Fruit fly (Drosophila melanogaster) whole organism, embryonic: Measurements from ENCODE around the gene Pgant35A.

Experiments
- Aef1 ChIP-seq: fragments of 200-800 bp; sonication (Bioruptor generic); IDR thresholded peaks from 3 replicates; pipeline ENCODE4 v1.3.6; 2022; ENCODE audit warnings: missing biosample characterization, missing genetic modification characterization
- Awh ChIP-seq: fragments of 200-800 bp; sonication (Bioruptor generic); IDR thresholded peaks from 2 replicates; pipeline ENCODE4, ENCODE4 v1.3.6; 2022; ENCODE audit warnings: missing biosample characterization, missing genetic modification characterization
- BEAF-32 ChIP-seq: fragments of 200-800 bp; sonication (Bioruptor generic); optimal IDR thresholded peaks from 3 replicates; lab custom pipeline; 2017; ENCODE audit warnings: missing biosample characterization, missing genetic modification characterization, mild to moderate bottlenecking, moderate library complexity, missing genetic modification reagents
- Bgb ChIP-seq: fragments of 200-800 bp; sonication (Bioruptor generic); IDR thresholded peaks from 2 replicates; pipeline ENCODE4 v1.3.6; 2022; ENCODE audit warnings: missing biosample characterization, missing genetic modification characterization; ENCODE audit not compliant: partially characterized antibody
- CG11504 ChIP-seq: fragments of 200-800 bp; sonication (Bioruptor generic); optimal IDR thresholded peaks from 3 replicates; lab custom pipeline; 2019; ENCODE audit warnings: missing biosample characterization, mild to moderate bottlenecking, missing genetic modification characterization, moderate library complexity
- CG11560 ChIP-seq: fragments of 200-800 bp; sonication (Bioruptor generic); IDR thresholded peaks from 3 replicates; pipeline ENCODE4 v1.3.6; 2022; ENCODE audit warnings: missing biosample characterization, missing genetic modification characterization
- CG11723 ChIP-seq: fragments of 200-800 bp; sonication (Bioruptor generic); optimal IDR thresholded peaks from 2 replicates; lab custom pipeline; 2017; ENCODE audit warnings: missing biosample characterization, mild to moderate bottlenecking, missing genetic modification characterization
- CG12219 ChIP-seq: fragments of 200-800 bp; sonication (Bioruptor generic); optimal IDR thresholded peaks from 3 replicates; lab custom pipeline; 2018; ENCODE audit warnings: missing biosample characterization, mild to moderate bottlenecking, missing genetic modification characterization
- CG13287 ChIP-seq: fragments of 200-800 bp; sonication (Bioruptor generic); IDR thresholded peaks from 2 replicates; pipeline ENCODE4 v1.3.6; 2022; ENCODE audit warnings: missing biosample characterization, missing genetic modification characterization; ENCODE audit not compliant: partially characterized antibody
- CG13624 ChIP-seq: fragments of 200-800 bp; sonication (Bioruptor generic); optimal IDR thresholded peaks from 2 replicates; lab custom pipeline; 2016; ENCODE audit warnings: missing biosample characterization, missing genetic modification characterization
- CG17186 ChIP-seq: fragments of 200-800 bp; sonication (Bioruptor generic); optimal IDR thresholded peaks from 3 replicates; lab custom pipeline; 2017; ENCODE audit warnings: missing biosample characterization, missing genetic modification reagents, missing genetic modification characterization
- CG17568 ChIP-seq: fragments of 200-800 bp; sonication (Bioruptor generic); optimal IDR thresholded peaks from 2 replicates; lab custom pipeline; 2018; ENCODE audit warnings: missing biosample characterization, mild to moderate bottlenecking, missing genetic modification characterization, moderate library complexity
- CG18262 ChIP-seq: fragments of 200-800 bp; optimal IDR thresholded peaks from 3 replicates; lab custom pipeline; 2019; ENCODE audit warnings: missing biosample characterization, mild to moderate bottlenecking, missing genetic modification characterization, moderate library complexity
- CG2116 ChIP-seq: fragments of 200-800 bp; sonication (Bioruptor generic); optimal IDR thresholded peaks from 3 replicates; lab custom pipeline; 2018; ENCODE audit warnings: missing biosample characterization, mild to moderate bottlenecking, missing genetic modification characterization
- CG34224 ChIP-seq: fragments of 200-800 bp; sonication (Bioruptor generic); IDR thresholded peaks from 3 replicates; pipeline ENCODE4 v1.3.6; 2022; ENCODE audit warnings: missing biosample characterization, missing genetic modification characterization; ENCODE audit not compliant: partially characterized antibody
- CG34422 ChIP-seq: fragments of 200-800 bp; sonication (Bioruptor generic); IDR thresholded peaks from 3 replicates; pipeline ENCODE4 v1.3.6; 2022; ENCODE audit warnings: missing biosample characterization, missing genetic modification characterization
- CG4360 ChIP-seq: fragments of 200-800 bp; sonication (Bioruptor generic); IDR thresholded peaks from 2 replicates; pipeline ENCODE4 v1.3.6; 2022; ENCODE audit warnings: missing biosample characterization, missing genetic modification characterization
- CG9437 ChIP-seq: fragments of 200-800 bp; sonication (Bioruptor generic); optimal IDR thresholded peaks from 2 replicates; lab custom pipeline; 2018; ENCODE audit warnings: missing biosample characterization, mild to moderate bottlenecking, missing genetic modification characterization
- CG9797 ChIP-seq: fragments of 200-800 bp; sonication (Bioruptor generic); optimal IDR thresholded peaks from 3 replicates; lab custom pipeline; 2018; ENCODE audit warnings: missing biosample characterization, mild to moderate bottlenecking, missing genetic modification characterization
- Dbx ChIP-seq: fragments of 200-800 bp; sonication (Bioruptor generic); IDR thresholded peaks from 3 replicates; pipeline ENCODE4 v1.3.6; 2022; ENCODE audit warnings: missing biosample characterization, missing genetic modification characterization
- Dfd ChIP-seq, 2 experiments: fragments of >200 bp; optimal IDR thresholded peaks; 2 replicates each; lab custom pipeline; 2017; ENCODE audit warnings: missing biosample characterization in 2 of 2, missing genetic modification characterization in 2 of 2
- Dll ChIP-seq: fragments of 200-800 bp; sonication (Bioruptor generic); IDR thresholded peaks from 4 replicates; pipeline ENCODE4 v1.3.6; 2022; ENCODE audit warnings: missing biosample characterization, missing genetic modification characterization; ENCODE audit not compliant: partially characterized antibody
- Dp ChIP-seq: fragments of 200-800 bp; sonication (Bioruptor generic); optimal IDR thresholded peaks from 2 replicates; lab custom pipeline; 2018; ENCODE audit warnings: missing biosample characterization, mild to moderate bottlenecking, missing genetic modification characterization, moderate library complexity
- Dref ChIP-seq: fragments of 200-800 bp; sonication (Bioruptor generic); IDR thresholded peaks from 2 replicates; pipeline ENCODE4 v1.3.6; 2022; ENCODE audit warnings: missing biosample characterization, missing genetic modification characterization
- E2f2 ChIP-seq: fragments of 200-800 bp; sonication (Bioruptor generic); IDR thresholded peaks from 2 replicates; pipeline ENCODE4 v1.3.6; 2022; ENCODE audit warnings: missing biosample characterization, missing genetic modification characterization
- Hr3 ChIP-seq: fragments of 200-800 bp; sonication (Bioruptor generic); optimal IDR thresholded peaks from 3 replicates; lab custom pipeline; 2016; ENCODE audit warnings: missing biosample characterization, missing genetic modification characterization
- Jarid2 ChIP-seq: fragments of 200-800 bp; sonication (Bioruptor generic); optimal IDR thresholded peaks from 3 replicates; lab custom pipeline; 2017; ENCODE audit warnings: mild to moderate bottlenecking, missing biosample characterization, missing genetic modification reagents, missing genetic modification characterization
- MBD-R2 ChIP-seq: fragments of 200-800 bp; sonication (Bioruptor generic); IDR thresholded peaks from 2 replicates; pipeline ENCODE4 v1.3.6; 2022; ENCODE audit warnings: missing biosample characterization, missing genetic modification characterization
- MESR4 ChIP-seq: fragments of 200-800 bp; sonication (Bioruptor generic); optimal IDR thresholded peaks from 2 replicates; lab custom pipeline; 2018; ENCODE audit warnings: missing biosample characterization, mild to moderate bottlenecking, missing genetic modification characterization, moderate library complexity
- Med ChIP-seq: fragments of 200-800 bp; sonication (Bioruptor generic); peaks from one replicate; lab custom pipeline; 2016; ENCODE audit warnings: missing biosample characterization, missing genetic modification characterization, mild to moderate bottlenecking, inconsistent platforms, moderate library complexity
- NFAT ChIP-seq: fragments of 200-800 bp; sonication (Bioruptor generic); IDR thresholded peaks from 2 replicates; pipeline ENCODE4 v1.3.6; 2022; ENCODE audit warnings: missing biosample characterization, missing genetic modification characterization
- Opbp ChIP-seq: fragments of 200-800 bp; sonication (Bioruptor generic); IDR thresholded peaks from 3 replicates; pipeline ENCODE4 v1.3.6; 2022; ENCODE audit warnings: missing biosample characterization, missing genetic modification characterization; ENCODE audit not compliant: partially characterized antibody
- Scr ChIP-seq: fragments of 200-800 bp; sonication (Bioruptor generic); IDR thresholded peaks from 2 replicates; pipeline ENCODE4 v1.3.6; 2022; ENCODE audit warnings: missing biosample characterization, missing genetic modification characterization; ENCODE audit not compliant: partially characterized antibody
- amos ChIP-seq: fragments of 200-800 bp; sonication (Bioruptor generic); IDR thresholded peaks from 2 replicates; pipeline ENCODE4 v1.3.6; 2022; ENCODE audit warnings: missing biosample characterization, missing genetic modification characterization; ENCODE audit not compliant: partially characterized antibody
- bbx ChIP-seq: fragments of 200-800 bp; sonication (Bioruptor generic); IDR thresholded peaks from 2 replicates; pipeline ENCODE4 v1.3.6; 2022; ENCODE audit warnings: missing biosample characterization, missing genetic modification characterization; ENCODE audit not compliant: partially characterized antibody
- chinmo ChIP-seq: fragments of 200-800 bp; sonication (Bioruptor generic); IDR thresholded peaks from 4 replicates; pipeline ENCODE4 v1.3.6; 2022; ENCODE audit warnings: missing biosample characterization, missing genetic modification characterization; ENCODE audit not compliant: partially characterized antibody
- ham ChIP-seq: fragments of 200-800 bp; sonication (Bioruptor generic); IDR thresholded peaks from 2 replicates; pipeline ENCODE4 v1.3.6; 2022; ENCODE audit warnings: missing biosample characterization, missing genetic modification characterization
- her ChIP-seq: fragments of 200-800 bp; sonication (Bioruptor generic); optimal IDR thresholded peaks from 2 replicates; lab custom pipeline; 2016; ENCODE audit warnings: missing biosample characterization, missing genetic modification characterization
- onecut ChIP-seq: fragments of 200-800 bp; sonication (Bioruptor generic); IDR thresholded peaks from 2 replicates; pipeline ENCODE4 v1.3.6; 2022; ENCODE audit warnings: missing biosample characterization, missing genetic modification characterization
- pzg ChIP-seq: fragments of 200-800 bp; sonication (Bioruptor generic); optimal IDR thresholded peaks from 3 replicates; lab custom pipeline; 2018; ENCODE audit warnings: missing biosample characterization, mild to moderate bottlenecking, missing genetic modification characterization, moderate library complexity
- ro ChIP-seq: fragments of 200-800 bp; sonication (Bioruptor generic); IDR thresholded peaks from 2 replicates; pipeline ENCODE4 v1.3.6; 2022; ENCODE audit warnings: missing biosample characterization, missing genetic modification characterization
- sens ChIP-seq: fragments of 200-800 bp; sonication (Bioruptor generic); peaks from one replicate; lab custom pipeline; 2016; ENCODE audit warnings: missing biosample characterization, missing genetic modification characterization
- sna ChIP-seq: fragments of 200-800 bp; sonication (Bioruptor generic); IDR thresholded peaks from 2 replicates; pipeline ENCODE4 v1.3.6; 2022; ENCODE audit warnings: missing biosample characterization, missing genetic modification characterization; ENCODE audit not compliant: partially characterized antibody
- sr ChIP-seq: fragments of 200-800 bp; sonication (Bioruptor generic); IDR thresholded peaks from 3 replicates; pipeline ENCODE4 v1.3.6; 2022; ENCODE audit warnings: missing biosample characterization, missing genetic modification characterization
- stwl ChIP-seq: fragments of 200-800 bp; sonication (Bioruptor generic); optimal IDR thresholded peaks from 3 replicates; lab custom pipeline; 2018; ENCODE audit warnings: missing biosample characterization, mild to moderate bottlenecking, missing genetic modification characterization, moderate library complexity
- unc-4 ChIP-seq: fragments of 200-800 bp; sonication (Bioruptor generic); IDR thresholded peaks from 2 replicates; pipeline ENCODE4 v1.3.6; 2022; ENCODE audit warnings: missing biosample characterization, missing genetic modification characterization; ENCODE audit not compliant: partially characterized antibody

Gene Pgant35A

dm6 chr2L:14319005-14319404 lies 40.0 kb upstream of the Pgant35A start:
- TF ChIP-seq CG11504 (tag; lab: Kevin White, UChicago) (no peak), Med (GFP tag; lab: Kevin White, UChicago) (peak; percentile 11), CG9437 (no peak), sr (peak; percentile 97), ro (GFP tag; lab: Robert Waterston, UW) (no peak)

DNA sequence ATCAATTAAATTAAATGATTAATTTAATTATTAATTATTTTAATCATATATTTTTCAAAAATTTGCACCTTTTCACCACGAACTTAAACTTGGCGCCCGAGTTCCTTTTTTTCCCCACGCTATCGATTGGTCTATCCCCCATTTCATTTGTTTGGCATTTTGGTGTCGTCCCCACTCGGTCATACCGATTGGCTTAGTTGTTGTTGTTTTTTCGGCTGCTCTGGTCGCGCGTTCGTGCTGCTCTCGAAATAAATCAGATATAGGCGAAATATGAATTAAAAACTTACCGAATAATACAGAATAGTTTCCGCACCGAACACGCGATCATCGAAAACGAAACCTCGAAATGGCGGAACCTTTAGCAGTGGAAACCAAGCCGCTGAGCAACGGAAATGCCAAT lies 25.1 kb upstream of the Pgant35A start, which contains the start of gene CG33090:
Gene CG33090, plus strand, starts transcription at position 194 of the 400 bp plus-strand sequence.
- TF ChIP-seq BEAF-32 (GFP tag; lab: Kevin White, UChicago), result peak; percentile 35
- peak; percentile 46 for TF ChIP-seq stwl
- no peak for TF ChIP-seq CG13624 (GFP tag; lab: Kevin White, UChicago)
- no peak for TF ChIP-seq NFAT (GFP tag; lab: Robert Waterston, UW)
- TF ChIP-seq CG12219, result no peak
- TF ChIP-seq Awh (GFP tag; lab: Robert Waterston, UW), result no peak
- TF ChIP-seq E2f2 (GFP tag; lab: Robert Waterston, UW), result peak; percentile 94
- TF ChIP-seq CG17186 (GFP tag; lab: Kevin White, UChicago), result no peak
- peak; percentile 43; the same call in 1 of the 2 replicates for TF ChIP-seq Bgb (GFP tag; lab: Robert Waterston, UW)
- TF ChIP-seq CG34422 (GFP tag; lab: Robert Waterston, UW), result peak; percentile 44; the same call in 1 of the 3 replicates
- TF ChIP-seq CG11504 (tag; lab: Kevin White, UChicago), result peak; percentile 29
- TF ChIP-seq Dbx (GFP tag; lab: Robert Waterston, UW), result 0 out of 3 replicates have a peak, but pooled peaks have one; percentile 29
- TF ChIP-seq CG11560 (tag; lab: Robert Waterston, UW), result peak; percentile 92; the same call in 2 of the 3 replicates
- TF ChIP-seq Scr (GFP tag; lab: Robert Waterston, UW), result 0 out of 2 replicates have a peak, but pooled peaks have one; percentile 21
- TF ChIP-seq Dfd (GFP tag; optimal IDR thresholded peaks at IDR 0.05; lab: Kevin White, UChicago), result no peak
- TF ChIP-seq Opbp (GFP tag; lab: Robert Waterston, UW), result peak; percentile 51; the same call in 1 of the 3 replicates
- TF ChIP-seq CG9797 (GFP tag; lab: Kevin White, UChicago), result peak; percentile 49
- TF ChIP-seq her (GFP tag; lab: Kevin White, UChicago), result no peak
- TF ChIP-seq Dref (GFP tag; lab: Robert Waterston, UW), result peak; percentile 61
- peak; percentile 84 for TF ChIP-seq Jarid2
- no peak for TF ChIP-seq ham
- TF ChIP-seq sens (GFP tag; lab: Kevin White, UChicago), result peak; percentile 32
- no peak for TF ChIP-seq Hr3 (GFP tag; lab: Kevin White, UChicago)
- TF ChIP-seq onecut (GFP tag; lab: Robert Waterston, UW), result peak; percentile 44
- peak; percentile 8 for TF ChIP-seq MESR4 (GFP tag; lab: Kevin White, UChicago)
- TF ChIP-seq Aef1 (GFP tag; lab: Robert Waterston, UW), result peak; percentile 35; the same call in 1 of the 3 replicates
- TF ChIP-seq amos, result peak; percentile 27; the same call in 1 of the 2 replicates
- TF ChIP-seq CG4360, result peak; percentile 93
- TF ChIP-seq CG34224 (GFP tag; lab: Robert Waterston, UW), result peak; percentile 26; the same call in 1 of the 3 replicates
- 0 out of 4 replicates have a peak, but pooled peaks have one; percentile 29 for TF ChIP-seq Dll (GFP tag; lab: Robert Waterston, UW)
- no peak for TF ChIP-seq CG18262 (tag; lab: Kevin White, UChicago)
- no peak for TF ChIP-seq Med (GFP tag; lab: Kevin White, UChicago)
- TF ChIP-seq bbx, result peak; percentile 30; the same call in 1 of the 2 replicates
- TF ChIP-seq MBD-R2 (GFP tag; lab: Robert Waterston, UW), result 0 out of 2 replicates have a peak, but pooled peaks have one; percentile 25
- TF ChIP-seq unc-4 (GFP tag; lab: Robert Waterston, UW), result 0 out of 2 replicates have a peak, but pooled peaks have one; percentile 17
- TF ChIP-seq Dp (GFP tag; lab: Kevin White, UChicago), result peak; percentile 89
- peak; percentile 18; the same call in 1 of the 2 replicates for TF ChIP-seq sna (GFP tag; lab: Robert Waterston, UW)
- TF ChIP-seq CG13287, result peak; percentile 66; the same call in 1 of the 2 replicates
- 0 out of 4 replicates have a peak, but pooled peaks have one; percentile 38 for TF ChIP-seq chinmo (GFP tag; lab: Robert Waterston, UW)
- TF ChIP-seq CG2116 (GFP tag; lab: Kevin White, UChicago), result peak; percentile 50
- TF ChIP-seq CG17568 (GFP tag; lab: Kevin White, UChicago), result no peak
- peak; percentile 45 for TF ChIP-seq pzg (GFP tag; lab: Kevin White, UChicago)
- TF ChIP-seq CG11723, result no peak
